Worm (Caenorhabditis elegans) whole organism, L1 larva: Measurements from ENCODE around the gene K04C2.8.

Source experiments
- C04F5.9 ChIP-seq: sonication (generic microtip); optimal IDR thresholded peaks from 2 replicates; lab custom pipeline; 2016; ENCODE audit warnings: missing genetic modification characterization, missing compliant biosample characterization
- C16A3.4 ChIP-seq: fragments of 150-350 bp; optimal IDR thresholded peaks from 2 replicates; lab custom pipeline; 2014; ENCODE audit warnings: missing biosample characterization, missing genetic modification characterization
- F16B12.6 ChIP-seq: fragments of 150-350 bp; optimal IDR thresholded peaks from 2 replicates; lab custom pipeline; 2014; ENCODE audit warnings: missing biosample characterization, missing genetic modification characterization
- alr-1 ChIP-seq: fragments of 200-800 bp; sonication (Bioruptor generic); optimal IDR thresholded peaks from 2 replicates; lab custom pipeline; 2018; ENCODE audit warnings: borderline replicate concordance, mild to moderate bottlenecking, missing genetic modification characterization, missing compliant biosample characterization
- aly-2 ChIP-seq: fragments of 150-350 bp; optimal IDR thresholded peaks from 2 replicates; lab custom pipeline; 2014; ENCODE audit warnings: missing biosample characterization, missing genetic modification characterization
- ama-1 ChIP-seq: fragments of 150-350 bp; optimal IDR thresholded peaks from 2 replicates; lab custom pipeline; 2014
- blmp-1 ChIP-seq: fragments of 150-350 bp; optimal IDR thresholded peaks from 2 replicates; lab custom pipeline; 2014; ENCODE audit warnings: missing biosample characterization, missing genetic modification characterization
- ceh-82 ChIP-seq, 3 experiments: fragments of 150-350 bp in 1 of 3; sonication (generic microtip) in 2 of 3; optimal IDR thresholded peaks; 2 replicates each; lab custom pipeline; 2014 to 2017; ENCODE audit warnings: missing biosample characterization in 3 of 3, missing genetic modification characterization in 3 of 3
- dpl-1 ChIP-seq, 3 experiments: fragments of 150-350 bp in 2 of 3; sonication (generic microtip) in 1 of 3; optimal IDR thresholded peaks; 2 replicates each; lab custom pipeline; 2014 to 2017; ENCODE audit warnings: missing biosample characterization in 3 of 3, missing genetic modification characterization in 3 of 3, missing genetic modification reagents in 3 of 3
- efl-1 ChIP-seq, 4 experiments: fragments of 150-350 bp; optimal IDR thresholded peaks in 3 of 4; peaks in 1 of 4; 1 replicate in 1 of 4; 2 replicates in 3 of 4; lab custom pipeline; 2014; ENCODE audit warnings: missing biosample characterization in 2 of 4, missing genetic modification characterization in 2 of 4, missing genetic modification reagents in 2 of 4
- elt-2 ChIP-seq: sonication (generic microtip); optimal IDR thresholded peaks from 2 replicates; lab custom pipeline; 2016; ENCODE audit warnings: missing genetic modification characterization, mild to moderate bottlenecking, inconsistent platforms, missing compliant biosample characterization, missing genetic modification reagents
- elt-3 ChIP-seq, 6 experiments: fragments of 150-350 bp in 1 of 6; sonication (generic microtip); optimal IDR thresholded peaks; 2 replicates each; lab custom pipeline; 2017 to 2018; ENCODE audit warnings: missing biosample characterization in 6 of 6, missing genetic modification characterization in 6 of 6, inconsistent platforms in 1 of 6
- fkh-4 ChIP-seq: sonication (generic microtip); optimal IDR thresholded peaks from 2 replicates; lab custom pipeline; 2016; ENCODE audit warnings: missing compliant biosample characterization, missing genetic modification characterization, borderline replicate concordance
- fkh-8 ChIP-seq: sonication (generic microtip); optimal IDR thresholded peaks from 2 replicates; lab custom pipeline; 2016; ENCODE audit warnings: mild to moderate bottlenecking, missing genetic modification characterization, missing compliant biosample characterization
- fos-1 ChIP-seq: fragments of 150-350 bp; optimal IDR thresholded peaks from 2 replicates; lab custom pipeline; 2014; ENCODE audit warnings: missing biosample characterization, missing genetic modification characterization
- jun-1 ChIP-seq: fragments of 150-350 bp; optimal IDR thresholded peaks from 2 replicates; lab custom pipeline; 2014; ENCODE audit warnings: missing biosample characterization, missing genetic modification reagents, missing genetic modification characterization
- lin-14 ChIP-seq: fragments of 200-800 bp; sonication (Bioruptor generic); optimal IDR thresholded peaks from 2 replicates; lab custom pipeline; 2018; ENCODE audit warnings: mild to moderate bottlenecking, missing genetic modification characterization, moderate library complexity, missing compliant biosample characterization
- lin-15B ChIP-seq: fragments of 150-350 bp; sonication (generic microtip); optimal IDR thresholded peaks from 3 replicates; lab custom pipeline; 2014; ENCODE audit warnings: missing biosample characterization, missing genetic modification characterization
- lin-35 ChIP-seq, 2 experiments: fragments of 150-350 bp; optimal IDR thresholded peaks; 2 replicates each; lab custom pipeline; 2014; ENCODE audit warnings: missing biosample characterization in 2 of 2, missing genetic modification characterization in 2 of 2, missing genetic modification reagents in 2 of 2
- lin-39 ChIP-seq: fragments of 150-350 bp; optimal IDR thresholded peaks from 2 replicates; lab custom pipeline; 2014; ENCODE audit warnings: missing biosample characterization, missing genetic modification reagents, missing genetic modification characterization
- lsy-2 ChIP-seq, 2 experiments: fragments of 150-350 bp; optimal IDR thresholded peaks; 2 replicates each; lab custom pipeline; 2014; ENCODE audit warnings: missing biosample characterization in 2 of 2, missing genetic modification characterization in 2 of 2
- mab-9 ChIP-seq: fragments of 200-800 bp; sonication (Bioruptor generic); IDR thresholded peaks from 2 replicates; pipeline ENCODE4 v1.3.6; 2022; ENCODE audit warnings: missing genetic modification reagents, missing genetic modification characterization, missing compliant biosample characterization
- mep-1 ChIP-seq: fragments of 150-350 bp; optimal IDR thresholded peaks from 2 replicates; lab custom pipeline; 2014; ENCODE audit warnings: missing biosample characterization, missing genetic modification characterization
- nhr-19 ChIP-seq: fragments of 200-800 bp; sonication (Bioruptor generic); conservative IDR thresholded peaks from 2 replicates; pipeline ENCODE4 v1.3.6; 2022; ENCODE audit warnings: missing genetic modification characterization, missing compliant biosample characterization
- nhr-20 ChIP-seq: sonication (generic microtip); optimal IDR thresholded peaks from 2 replicates; lab custom pipeline; 2016; ENCODE audit warnings: mild to moderate bottlenecking, missing genetic modification characterization, missing compliant biosample characterization
- nhr-47 ChIP-seq: sonication (generic microtip); optimal IDR thresholded peaks from 2 replicates; lab custom pipeline; 2016; ENCODE audit warnings: mild to moderate bottlenecking, missing genetic modification characterization, moderate library complexity, missing compliant biosample characterization
- nhr-71 ChIP-seq: sonication (generic microtip); optimal IDR thresholded peaks from 2 replicates; lab custom pipeline; 2016; ENCODE audit warnings: mild to moderate bottlenecking, missing genetic modification characterization, moderate library complexity, missing compliant biosample characterization
- nhr-76 ChIP-seq: sonication (generic microtip); optimal IDR thresholded peaks from 2 replicates; lab custom pipeline; 2017; ENCODE audit warnings: missing biosample characterization, missing genetic modification characterization
- nhr-77 ChIP-seq: fragments of 150-350 bp; optimal IDR thresholded peaks from 2 replicates; lab custom pipeline; 2014; ENCODE audit warnings: missing biosample characterization, missing genetic modification characterization
- rnt-1 ChIP-seq: sonication (generic microtip); optimal IDR thresholded peaks from 2 replicates; lab custom pipeline; 2016; ENCODE audit warnings: mild to moderate bottlenecking, missing genetic modification characterization, moderate library complexity, missing compliant biosample characterization
- skn-1 ChIP-seq: fragments of 150-350 bp; optimal IDR thresholded peaks from 2 replicates; lab custom pipeline; 2014; ENCODE audit warnings: missing biosample characterization, missing genetic modification characterization
- snu-23 ChIP-seq: sonication (generic microtip); optimal IDR thresholded peaks from 2 replicates; lab custom pipeline; 2016; ENCODE audit warnings: missing genetic modification characterization, missing compliant biosample characterization
- sox-4 ChIP-seq: sonication (generic microtip); optimal IDR thresholded peaks from 2 replicates; lab custom pipeline; 2016; ENCODE audit warnings: missing genetic modification characterization, missing compliant biosample characterization
- sup-37 ChIP-seq: fragments of 200-800 bp; sonication (Bioruptor generic); optimal IDR thresholded peaks from 2 replicates; lab custom pipeline; 2018; ENCODE audit warnings: mild to moderate bottlenecking, missing genetic modification characterization, missing compliant biosample characterization
- swsn-7 ChIP-seq: sonication (generic microtip); optimal IDR thresholded peaks from 2 replicates; lab custom pipeline; 2016; ENCODE audit warnings: missing genetic modification characterization, missing compliant biosample characterization
- tbx-2 ChIP-seq: sonication (generic microtip); optimal IDR thresholded peaks from 2 replicates; lab custom pipeline; 2016; ENCODE audit warnings: missing genetic modification characterization, missing compliant biosample characterization
- unc-130 ChIP-seq: fragments of 150-350 bp; optimal IDR thresholded peaks from 2 replicates; lab custom pipeline; 2017; ENCODE audit warnings: missing biosample characterization, missing genetic modification characterization, inconsistent platforms
- unc-62 ChIP-seq: fragments of 150-350 bp; optimal IDR thresholded peaks from 2 replicates; lab custom pipeline; 2014; ENCODE audit warnings: missing biosample characterization, missing genetic modification reagents, missing genetic modification characterization
- xbp-1 ChIP-seq: sonication (generic microtip); optimal IDR thresholded peaks from 2 replicates; lab custom pipeline; 2016; ENCODE audit warnings: missing genetic modification characterization, missing compliant biosample characterization
- zag-1 ChIP-seq: fragments of 150-350 bp; optimal IDR thresholded peaks from 2 replicates; lab custom pipeline; 2014; ENCODE audit warnings: missing biosample characterization, missing genetic modification characterization

K04C2.8 gene

DNA sequence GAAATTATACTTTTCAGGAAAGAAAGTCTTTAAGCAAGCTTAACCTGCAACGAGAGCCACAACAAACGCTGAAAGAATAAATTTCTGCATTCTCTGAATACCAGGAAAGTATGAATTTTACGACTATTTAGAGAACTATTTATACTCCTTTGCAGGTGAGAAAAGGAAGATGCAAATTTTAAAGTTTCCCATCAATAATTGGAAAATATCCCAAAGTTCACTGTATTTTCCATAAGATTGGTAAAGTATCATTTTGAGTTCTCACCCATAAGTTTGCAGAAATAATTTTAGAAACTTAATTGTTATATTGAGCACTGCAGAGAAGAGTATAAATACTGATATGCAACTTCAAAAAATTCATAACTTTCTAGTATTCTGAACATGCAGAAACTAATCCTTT lies 10.6 kb upstream of the K04C2.8 start, which contains the start of gene clec-158:
Gene clec-158 (minus strand): TSS at position 101 of the 400 bp plus-strand sequence.
- no peak for TF ChIP-seq elt-3 (tag; optimal IDR thresholded peaks at IDR 0.05; lab: Kevin White, UChicago)

DNA sequence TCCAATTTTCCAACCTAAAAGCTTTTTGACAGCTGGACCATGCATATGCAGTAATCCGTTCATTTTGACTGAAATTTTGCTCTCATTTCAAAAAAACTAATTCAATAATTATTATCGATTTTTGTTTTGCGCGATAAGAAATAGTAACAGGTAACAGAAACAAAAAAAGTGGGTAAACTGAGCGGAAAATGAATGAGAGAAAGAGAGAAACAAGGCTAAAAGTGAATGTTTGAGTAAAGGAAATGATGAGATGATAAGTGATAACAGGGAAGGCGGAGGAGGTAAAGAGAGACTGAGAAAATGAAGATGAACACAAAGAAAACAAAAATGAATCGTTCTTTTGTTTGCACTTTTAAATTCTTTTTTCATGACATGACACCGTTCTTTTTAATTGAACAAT lies 6.2 kb upstream of the K04C2.8 start, which contains the start of gene sma-3:
Gene sma-3 (minus strand): TSS at position 68 of the 400 bp plus-strand sequence.
- TF ChIP-seq lin-35 (GFP tag; optimal IDR thresholded peaks at IDR 0.05; lab: Kevin White, UChicago) (peak in 1 of 2 experiments; percentile 22), blmp-1 (tag; lab: Kevin White, UChicago) (peak; percentile 96), mep-1 (peak; percentile 7), snu-23 (GFP tag; lab: Kevin White, UChicago) (peak; percentile 3), ama-1 (lab: Kevin White, UChicago) (no peak), lin-14 (GFP tag; lab: Kevin White, UChicago) (peak; percentile 64), sup-37 (GFP tag; lab: Kevin White, UChicago) (no peak), lsy-2 (tag; optimal IDR thresholded peaks at IDR 0.05; lab: Kevin White, UChicago) (peak in 1 of 2 experiments; percentile 16), efl-1 (optimal IDR thresholded peaks at IDR 0.05; lab: Kevin White, UChicago) (no peak), efl-1 (GFP tag; optimal IDR thresholded peaks at IDR 0.05 in 1 of 2; lab: Kevin White, UChicago) (peak in 1 of 2 experiments; percentile 74), elt-2 (tag; lab: Kevin White, UChicago) (peak; percentile 10), jun-1 (no peak), elt-3 (tag; optimal IDR thresholded peaks at IDR 0.05; lab: Kevin White, UChicago) (peak in 3 of 6 experiments; percentile 18 to 81 (median 19))

DNA sequence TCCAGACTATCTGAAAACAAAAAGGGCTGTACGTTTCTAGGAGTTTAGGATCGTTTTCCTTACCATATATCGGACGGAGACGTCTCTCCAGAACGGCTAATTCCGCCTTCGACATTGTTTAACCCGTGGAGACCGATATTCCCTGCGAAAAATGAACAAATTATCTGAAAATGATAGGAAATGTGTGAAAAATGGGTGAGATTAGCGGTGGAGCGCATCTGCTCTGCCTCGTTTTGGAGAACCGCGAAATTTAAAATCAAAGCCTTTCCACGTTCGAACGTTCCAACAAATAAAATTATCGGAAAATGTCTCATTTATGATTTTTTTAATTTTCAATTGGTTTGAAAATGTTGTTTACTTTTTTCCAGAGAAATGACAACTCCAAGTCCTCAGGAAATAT lies 828 bp upstream of the K04C2.8 start, which contains the start of the genes cra-1 and kbp-1:
Gene cra-1 (minus strand): TSS at position 193 of the 400 bp plus-strand sequence.
Gene kbp-1 (plus strand): TSS at position 366 of the 400 bp plus-strand sequence.
- peak; percentile 87 to 95 for TF ChIP-seq lin-35 (GFP tag; optimal IDR thresholded peaks at IDR 0.05; lab: Kevin White, UChicago)
- peak; percentile 55 for TF ChIP-seq mep-1
- TF ChIP-seq F16B12.6 (tag; lab: Kevin White, UChicago) = peak; percentile 7
- TF ChIP-seq nhr-20 = peak; percentile 21
- TF ChIP-seq unc-130 (tag; lab: Kevin White, UChicago) = peak; percentile 26
- peak; percentile 56 for TF ChIP-seq nhr-71 (tag; lab: Kevin White, UChicago)
- TF ChIP-seq C16A3.4 = peak; percentile 53
- no peak for TF ChIP-seq zag-1 (tag; lab: Kevin White, UChicago)
- no peak for TF ChIP-seq unc-62
- peak; percentile 36 for TF ChIP-seq lin-14 (GFP tag; lab: Kevin White, UChicago)
- peak; percentile 20 to 77 for TF ChIP-seq lsy-2 (tag; optimal IDR thresholded peaks at IDR 0.05; lab: Kevin White, UChicago)
- peak; percentile 50 for TF ChIP-seq blmp-1 (tag; lab: Kevin White, UChicago)
- TF ChIP-seq nhr-77 (tag; lab: Kevin White, UChicago) = peak; percentile 8
- no peak for TF ChIP-seq C04F5.9
- peak; percentile 14; the same call in 1 of the 2 replicates for TF ChIP-seq nhr-19 (GFP tag; lab: Robert Waterston, UW)
- peak; percentile 36 for TF ChIP-seq rnt-1 (tag; lab: Kevin White, UChicago)
- TF ChIP-seq alr-1 (tag; lab: Kevin White, UChicago) = no peak
- peak; percentile 45 for TF ChIP-seq skn-1 (tag; lab: Kevin White, UChicago)
- TF ChIP-seq fkh-8 (tag; lab: Kevin White, UChicago) = no peak
- peak; percentile 81 to 91 (median 87) for TF ChIP-seq dpl-1 (GFP tag; optimal IDR thresholded peaks at IDR 0.05; lab: Kevin White, UChicago)
- TF ChIP-seq xbp-1 (tag; lab: Kevin White, UChicago) = peak; percentile 7
- peak; percentile 83 to 90 for TF ChIP-seq efl-1 (optimal IDR thresholded peaks at IDR 0.05; lab: Kevin White, UChicago)
- peak; percentile 91 to 99 for TF ChIP-seq efl-1 (GFP tag; optimal IDR thresholded peaks at IDR 0.05 in 1 of 2; lab: Kevin White, UChicago)
- peak; percentile 21 for TF ChIP-seq tbx-2 (tag; lab: Kevin White, UChicago)
- TF ChIP-seq snu-23 (GFP tag; lab: Kevin White, UChicago) = peak; percentile 43
- no peak for TF ChIP-seq lin-39 (tag; lab: Kevin White, UChicago)
- peak in 1 of 6 experiments; percentile 33 for TF ChIP-seq elt-3 (tag; optimal IDR thresholded peaks at IDR 0.05; lab: Kevin White, UChicago)

DNA sequence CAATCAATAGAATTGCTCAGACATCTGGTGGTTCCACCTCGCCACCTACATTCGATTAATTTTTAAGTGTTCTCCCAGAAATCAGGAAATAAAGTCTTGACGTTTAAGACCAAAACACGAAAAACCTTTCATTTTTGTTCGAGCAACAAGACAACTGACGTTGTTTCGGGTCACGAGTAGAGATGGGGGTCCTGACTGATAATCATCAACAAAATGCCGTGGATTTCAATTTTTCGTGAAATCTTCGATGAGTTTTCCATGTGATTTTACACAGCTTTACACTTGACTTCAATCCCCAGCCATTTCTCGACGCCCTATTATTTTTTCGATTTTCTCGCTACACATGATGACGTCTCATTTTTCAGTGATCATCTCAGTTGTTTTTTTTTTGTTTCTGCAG lies 971 bp downstream of the K04C2.8 start:
- no peak for TF ChIP-seq sox-4 (tag; lab: Kevin White, UChicago)
- peak; percentile 9 for TF ChIP-seq nhr-47 (tag; lab: Kevin White, UChicago)
- peak in 1 of 2 experiments; percentile 45 for TF ChIP-seq efl-1 (optimal IDR thresholded peaks at IDR 0.05; lab: Kevin White, UChicago)
- TF ChIP-seq efl-1 (GFP tag; optimal IDR thresholded peaks at IDR 0.05 in 1 of 2; lab: Kevin White, UChicago) = peak in 1 of 2 experiments; percentile 58
- TF ChIP-seq nhr-20 = peak; percentile 16
- no peak for TF ChIP-seq mab-9
- peak; percentile 95 for TF ChIP-seq nhr-71 (tag; lab: Kevin White, UChicago)
- peak; percentile 8 for TF ChIP-seq swsn-7
- no peak for TF ChIP-seq aly-2 (tag; lab: Kevin White, UChicago)
- TF ChIP-seq lin-39 (tag; lab: Kevin White, UChicago) = no peak
- no peak for TF ChIP-seq fos-1
- peak; percentile 74 for TF ChIP-seq rnt-1 (tag; lab: Kevin White, UChicago)
- peak; percentile 72 for TF ChIP-seq nhr-19 (GFP tag; lab: Robert Waterston, UW)
- TF ChIP-seq unc-130 (tag; lab: Kevin White, UChicago) = peak; percentile 80
- TF ChIP-seq lin-15B = no peak
- TF ChIP-seq lin-35 (GFP tag; optimal IDR thresholded peaks at IDR 0.05; lab: Kevin White, UChicago) = no peak
- TF ChIP-seq lsy-2 (tag; optimal IDR thresholded peaks at IDR 0.05; lab: Kevin White, UChicago) = peak; percentile 47 to 62
- TF ChIP-seq xbp-1 (tag; lab: Kevin White, UChicago) = peak; percentile 20
- TF ChIP-seq ceh-82 (tag; optimal IDR thresholded peaks at IDR 0.05; lab: Kevin White, UChicago) = no peak
- no peak for TF ChIP-seq nhr-76 (tag; lab: Kevin White, UChicago)
- TF ChIP-seq fkh-8 (tag; lab: Kevin White, UChicago) = peak; percentile 48
- no peak for TF ChIP-seq unc-62
- TF ChIP-seq snu-23 (GFP tag; lab: Kevin White, UChicago) = peak; percentile 59
- TF ChIP-seq lin-14 (GFP tag; lab: Kevin White, UChicago) = peak; percentile 66
- no peak for TF ChIP-seq fkh-4 (tag; lab: Kevin White, UChicago)
